Fruit fly (Drosophila melanogaster) whole organism, wandering third instar larva: ENCODE data around the gene CG15772.

ENCODE experiments used
- CG32264 ChIP-seq: fragments of 200-800 bp; sonication (Bioruptor generic); optimal IDR thresholded peaks from 2 replicates; lab custom pipeline; 2016; ENCODE audit warnings: missing biosample characterization, missing genetic modification characterization
- CG9705 ChIP-seq: fragments of 200-800 bp; sonication (Bioruptor generic); optimal IDR thresholded peaks from 2 replicates; lab custom pipeline; 2018; ENCODE audit warnings: missing biosample characterization, mild to moderate bottlenecking, missing genetic modification characterization
- Dfd ChIP-seq: fragments of >200 bp; optimal IDR thresholded peaks from 2 replicates; lab custom pipeline; 2017; ENCODE audit warnings: missing biosample characterization, missing genetic modification characterization
- Dif ChIP-seq: fragments of 200-275, 200-300 bp; sonication (Bioruptor generic); optimal IDR thresholded peaks from 2 replicates; lab custom pipeline; 2018; ENCODE audit warnings: missing biosample characterization, missing genetic modification characterization; ENCODE audit not compliant: partially characterized antibody
- GATAd ChIP-seq: sonication (Bioruptor generic); optimal IDR thresholded peaks from 2 replicates; lab custom pipeline; 2016; ENCODE audit warnings: missing biosample characterization, missing genetic modification characterization
- HLH106 ChIP-seq: fragments of 200-800 bp; optimal IDR thresholded peaks from 3 replicates; lab custom pipeline; 2019; ENCODE audit warnings: missing biosample characterization, mild to moderate bottlenecking, missing genetic modification characterization, moderate library complexity
- Hnf4 ChIP-seq: fragments of 200-800 bp; sonication (Bioruptor generic); optimal IDR thresholded peaks from 2 replicates; lab custom pipeline; 2016; ENCODE audit warnings: missing biosample characterization, mild to moderate bottlenecking, missing genetic modification characterization
- Hr83 ChIP-seq: fragments of 200-300 bp; sonication (Bioruptor generic); optimal IDR thresholded peaks from 2 replicates; lab custom pipeline; 2016; ENCODE audit warnings: missing biosample characterization, mild to moderate bottlenecking, missing genetic modification characterization, moderate library complexity; ENCODE audit not compliant: poor library complexity, severe bottlenecking
- Jra ChIP-seq: sonication (Bioruptor generic); optimal IDR thresholded peaks from 2 replicates; lab custom pipeline; 2016; ENCODE audit warnings: missing biosample characterization, missing genetic modification characterization
- Mio ChIP-seq: sonication (Bioruptor generic); optimal IDR thresholded peaks from 2 replicates; lab custom pipeline; 2016; ENCODE audit warnings: missing biosample characterization, missing genetic modification characterization
- Myc ChIP-seq: fragments of >200 bp; optimal IDR thresholded peaks from 2 replicates; lab custom pipeline; 2017
- N ChIP-seq: fragments of >200 bp; optimal IDR thresholded peaks from 2 replicates; lab custom pipeline; 2018; ENCODE audit warnings: missing biosample characterization, missing external identifiers, missing genetic modification characterization
- OdsH ChIP-seq: fragments of 200-800 bp; sonication (Bioruptor generic); optimal IDR thresholded peaks from 2 replicates; lab custom pipeline; 2016; ENCODE audit warnings: missing biosample characterization, mild to moderate bottlenecking, missing genetic modification characterization
- Rel ChIP-seq, 2 experiments: fragments of 200-800 bp; sonication (Bioruptor generic) in 1 of 2; optimal IDR thresholded peaks; 2 replicates in 1 of 2; 3 replicates in 1 of 2; lab custom pipeline; 2016 to 2019; ENCODE audit warnings: mild to moderate bottlenecking in 2 of 2, missing biosample characterization in 2 of 2, missing genetic modification characterization in 2 of 2, moderate library complexity in 1 of 2
- Sp1 ChIP-seq: fragments of 200-800 bp; sonication (Bioruptor generic); optimal IDR thresholded peaks from 3 replicates; lab custom pipeline; 2019; ENCODE audit warnings: missing biosample characterization, mild to moderate bottlenecking, missing genetic modification characterization, moderate library complexity
- Vsx2 ChIP-seq: fragments of 200-300, 225-300 bp; sonication (Bioruptor generic); optimal IDR thresholded peaks from 2 replicates; lab custom pipeline; 2018; ENCODE audit warnings: missing biosample characterization, missing genetic modification characterization; ENCODE audit not compliant: partially characterized antibody
- br ChIP-seq: fragments of 200-800 bp; sonication (Bioruptor generic); optimal IDR thresholded peaks from 2 replicates; lab custom pipeline; 2016; ENCODE audit warnings: missing biosample characterization, missing genetic modification characterization
- brk ChIP-seq: fragments of 200-800 bp; sonication (Bioruptor generic); optimal IDR thresholded peaks from 2 replicates; lab custom pipeline; 2016; ENCODE audit warnings: missing biosample characterization, mild to moderate bottlenecking, missing genetic modification characterization
- dl ChIP-seq, 2 experiments: fragments of 175-275, 200-275 bp in 1 of 2; fragments of 200-275 bp in 1 of 2; sonication (Bioruptor generic); optimal IDR thresholded peaks; lab custom pipeline; 2018; ENCODE audit warnings: mild to moderate bottlenecking in 2 of 2, missing biosample characterization in 2 of 2, missing genetic modification characterization in 2 of 2, moderate library complexity in 2 of 2; ENCODE audit not compliant: partially characterized antibody in 2 of 2, insufficient read depth in 1 of 2
- dmrt93B ChIP-seq: fragments of 200-800 bp; sonication (Bioruptor generic); optimal IDR thresholded peaks from 2 replicates; lab custom pipeline; 2018; ENCODE audit warnings: missing biosample characterization, mild to moderate bottlenecking, missing genetic modification characterization
- dsf ChIP-seq: sonication (Bioruptor generic); optimal IDR thresholded peaks from 2 replicates; lab custom pipeline; 2016; ENCODE audit warnings: missing biosample characterization, missing genetic modification characterization, borderline replicate concordance
- ey ChIP-seq: fragments of 200-800 bp; sonication (Bioruptor generic); optimal IDR thresholded peaks from 2 replicates; lab custom pipeline; 2016; ENCODE audit warnings: missing biosample characterization, missing genetic modification characterization
- foxo ChIP-seq, 2 experiments: fragments of 200-800 bp; sonication (Bioruptor generic); optimal IDR thresholded peaks; 2 replicates in 1 of 2; 3 replicates in 1 of 2; lab custom pipeline; 2016 to 2017; ENCODE audit warnings: missing biosample characterization in 2 of 2, missing genetic modification characterization in 2 of 2
- fru ChIP-seq: fragments of 200-800 bp; sonication (Bioruptor generic); optimal IDR thresholded peaks from 3 replicates; lab custom pipeline; 2016; ENCODE audit warnings: missing biosample characterization, mild to moderate bottlenecking, missing genetic modification characterization
- h ChIP-seq: fragments of 200-800 bp; sonication (Bioruptor generic); optimal IDR thresholded peaks from 3 replicates; lab custom pipeline; 2016; ENCODE audit warnings: missing biosample characterization, mild to moderate bottlenecking, missing genetic modification characterization
- jim ChIP-seq: fragments of 175-275, 200-325 bp; sonication (Bioruptor generic); optimal IDR thresholded peaks from 2 replicates; lab custom pipeline; 2016; ENCODE audit warnings: missing biosample characterization, mild to moderate bottlenecking, missing genetic modification characterization
- lola ChIP-seq: fragments of >200 bp; optimal IDR thresholded peaks from 2 replicates; lab custom pipeline; 2017; ENCODE audit warnings: missing biosample characterization, missing genetic modification characterization
- pan ChIP-seq: fragments of >200 bp; optimal IDR thresholded peaks from 2 replicates; lab custom pipeline; 2017
- psq ChIP-seq: fragments of 200-800 bp; sonication (Bioruptor generic); optimal IDR thresholded peaks from 3 replicates; lab custom pipeline; 2017; ENCODE audit warnings: missing biosample characterization, mild to moderate bottlenecking, missing genetic modification characterization, moderate library complexity
- rgr ChIP-seq: fragments of 200-800 bp; sonication (Bioruptor generic); optimal IDR thresholded peaks from 3 replicates; lab custom pipeline; 2016; ENCODE audit warnings: missing biosample characterization, mild to moderate bottlenecking, missing genetic modification characterization
- sage ChIP-seq: fragments of 200-800 bp; sonication (Bioruptor generic); optimal IDR thresholded peaks from 2 replicates; lab custom pipeline; 2016; ENCODE audit warnings: missing biosample characterization, mild to moderate bottlenecking, missing genetic modification characterization
- sv ChIP-seq: fragments of 200-800 bp; sonication (Bioruptor generic); optimal IDR thresholded peaks from 3 replicates; lab custom pipeline; 2016; ENCODE audit warnings: missing biosample characterization, missing genetic modification characterization
- tai ChIP-seq: sonication (Bioruptor generic); optimal IDR thresholded peaks from 2 replicates; lab custom pipeline; 2016; ENCODE audit warnings: missing biosample characterization, missing genetic modification characterization
- usp ChIP-seq: fragments of >200 bp; optimal IDR thresholded peaks from 2 replicates; lab custom pipeline; 2017; ENCODE audit warnings: missing biosample characterization, missing genetic modification characterization
- woc ChIP-seq: sonication (Bioruptor generic); optimal IDR thresholded peaks from 2 replicates; lab custom pipeline; 2016; ENCODE audit warnings: missing biosample characterization, mild to moderate bottlenecking, missing genetic modification characterization

CG15772 gene

dm6 chrX:5783260-5784040 is 31.4 kb downstream of the CG15772 start:
- TF ChIP-seq usp (GFP tag; lab: Kevin White, UChicago): no peak
- no peak for TF ChIP-seq Rel (GFP tag; optimal IDR thresholded peaks at IDR 0.05; lab: Kevin White, UChicago)
- no peak for TF ChIP-seq Rel (tag; optimal IDR thresholded peaks at IDR 0.05; lab: Kevin White, UChicago)
- no peak for TF ChIP-seq brk (GFP tag; lab: Kevin White, UChicago)
- peak; percentile 74 for TF ChIP-seq woc (GFP tag; lab: Kevin White, UChicago)
- no peak for TF ChIP-seq Mio (GFP tag; lab: Kevin White, UChicago)
- no peak for TF ChIP-seq tai (GFP tag; lab: Kevin White, UChicago)
- peak; percentile 68 for TF ChIP-seq rgr (GFP tag; lab: Kevin White, UChicago)
- TF ChIP-seq Dfd (GFP tag; lab: Kevin White, UChicago): no peak
- peak; percentile 71 for TF ChIP-seq br (GFP tag; lab: Kevin White, UChicago)
- TF ChIP-seq fru (GFP tag; lab: Kevin White, UChicago): peak; percentile 73
- no peak for TF ChIP-seq lola
- peak in 1 of 2 experiments; percentile 70 for TF ChIP-seq foxo (GFP tag; optimal IDR thresholded peaks at IDR 0.05; lab: Kevin White, UChicago)
- no peak for TF ChIP-seq Myc (lab: Kevin White, UChicago)
- TF ChIP-seq Sp1 (GFP tag; lab: Kevin White, UChicago): peak; percentile 65
- TF ChIP-seq dmrt93B: peak; percentile 50
- no peak for TF ChIP-seq Hr83 (GFP tag; lab: Kevin White, UChicago)
- peak; percentile 65 for TF ChIP-seq sage (GFP tag; lab: Kevin White, UChicago)
- no peak for TF ChIP-seq sv
- no peak for TF ChIP-seq dsf (GFP tag; lab: Kevin White, UChicago)
- TF ChIP-seq N (GFP tag; lab: Kevin White, UChicago): no peak
- TF ChIP-seq CG32264 (GFP tag; lab: Kevin White, UChicago): peak; percentile 47
- TF ChIP-seq h (GFP tag; lab: Kevin White, UChicago): peak; percentile 77
- TF ChIP-seq ey: peak; percentile 50
- TF ChIP-seq Vsx2 (GFP tag; lab: Kevin White, UChicago): no peak
- no peak for TF ChIP-seq Dif (GFP tag; lab: Kevin White, UChicago)
- TF ChIP-seq pan (lab: Kevin White, UChicago): no peak
- TF ChIP-seq OdsH (GFP tag; lab: Kevin White, UChicago): peak; percentile 70
- TF ChIP-seq dl (GFP tag; optimal IDR thresholded peaks at IDR 0.05; lab: Kevin White, UChicago; ENCODE audit: insufficient read depth in 1 of 2, partially characterized antibody in 2 of 2): no peak
- TF ChIP-seq psq (GFP tag; lab: Kevin White, UChicago): peak; percentile 63
- no peak for TF ChIP-seq jim (GFP tag; lab: Kevin White, UChicago)
- peak; percentile 67 for TF ChIP-seq HLH106 (tag; lab: Kevin White, UChicago)

DNA sequence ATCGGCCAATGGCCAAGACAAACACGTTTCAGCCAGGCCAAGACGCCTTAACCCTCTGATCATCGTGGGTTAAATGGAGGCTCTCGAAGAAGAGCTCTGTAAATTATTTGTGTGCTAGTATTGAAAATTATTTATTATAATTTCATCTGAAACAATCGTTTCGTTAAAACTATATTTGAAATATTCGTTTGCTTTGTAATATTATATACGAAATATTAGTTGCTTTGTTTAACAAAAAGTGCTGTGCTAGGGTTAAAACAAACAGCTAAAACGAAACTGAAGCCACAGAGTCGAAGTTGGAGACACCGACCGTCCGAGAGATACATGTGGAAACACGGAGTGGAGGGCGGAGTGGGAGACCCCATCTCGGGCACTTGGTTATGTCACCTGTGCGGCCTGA is 34.5 kb downstream of the CG15772 start:
- TF ChIP-seq CG9705 (GFP tag; lab: Kevin White, UChicago) (no peak), dmrt93B (no peak), Sp1 (GFP tag; lab: Kevin White, UChicago) (peak; percentile 74), Dfd (GFP tag; lab: Kevin White, UChicago) (no peak), fru (GFP tag; lab: Kevin White, UChicago) (peak; percentile 78), Hr83 (GFP tag; lab: Kevin White, UChicago) (no peak), Hnf4 (GFP tag; lab: Kevin White, UChicago) (peak; percentile 68), Jra (peak; percentile 11), dl (GFP tag; optimal IDR thresholded peaks at IDR 0.05; lab: Kevin White, UChicago; ENCODE audit: insufficient read depth in 1 of 2, partially characterized antibody in 2 of 2) (no peak), rgr (GFP tag; lab: Kevin White, UChicago) (peak; percentile 81), Dif (GFP tag; lab: Kevin White, UChicago) (no peak), Vsx2 (GFP tag; lab: Kevin White, UChicago) (no peak), Rel (GFP tag; optimal IDR thresholded peaks at IDR 0.05; lab: Kevin White, UChicago) (peak; percentile 24), Rel (tag; optimal IDR thresholded peaks at IDR 0.05; lab: Kevin White, UChicago) (no peak), woc (GFP tag; lab: Kevin White, UChicago) (peak; percentile 49), br (GFP tag; lab: Kevin White, UChicago) (peak; percentile 60), lola (no peak), h (GFP tag; lab: Kevin White, UChicago) (peak; percentile 84), brk (GFP tag; lab: Kevin White, UChicago) (peak; percentile 19), HLH106 (tag; lab: Kevin White, UChicago) (peak; percentile 66), ey (peak; percentile 73), psq (GFP tag; lab: Kevin White, UChicago) (peak; percentile 65), foxo (GFP tag; optimal IDR thresholded peaks at IDR 0.05; lab: Kevin White, UChicago) (peak in 1 of 2 experiments; percentile 69), GATAd (GFP tag; lab: Kevin White, UChicago) (no peak), jim (GFP tag; lab: Kevin White, UChicago) (no peak), OdsH (GFP tag; lab: Kevin White, UChicago) (peak; percentile 81), pan (lab: Kevin White, UChicago) (no peak), sv (no peak)
